Worm (Caenorhabditis elegans) whole organism, mixed stage, embryonic: ENCODE measurements around the gene cpna-5.

Source experiments
- blmp-1 ChIP-seq: fragments of 150-350 bp; optimal IDR thresholded peaks from 2 replicates; lab custom pipeline; 2014; ENCODE audit warnings: missing biosample characterization, missing genetic modification characterization
- drap-1 ChIP-seq: fragments of 200-800 bp; sonication (Bioruptor generic); optimal IDR thresholded peaks from 3 replicates; lab custom pipeline; 2018; ENCODE audit warnings: mild to moderate bottlenecking, missing genetic modification characterization, missing compliant biosample characterization
- nhr-237 ChIP-seq: fragments of 150-350 bp; optimal IDR thresholded peaks from 2 replicates; lab custom pipeline; 2014; ENCODE audit warnings: missing biosample characterization, missing genetic modification characterization
- nhr-28 ChIP-seq: fragments of 150-350 bp; optimal IDR thresholded peaks from 2 replicates; lab custom pipeline; 2014; ENCODE audit warnings: missing biosample characterization, missing genetic modification characterization
- nhr-76 ChIP-seq: sonication (generic microtip); optimal IDR thresholded peaks from 2 replicates; lab custom pipeline; 2017; ENCODE audit warnings: missing biosample characterization, missing genetic modification characterization
- pha-4 ChIP-seq: fragments of 150-350 bp; optimal IDR thresholded peaks from 2 replicates; lab custom pipeline; 2018; ENCODE audit warnings: missing biosample characterization, missing genetic modification reagents, missing genetic modification characterization
- unc-120 ChIP-seq: sonication (generic microtip); optimal IDR thresholded peaks from 2 replicates; lab custom pipeline; 2017; ENCODE audit warnings: missing genetic modification characterization, missing compliant biosample characterization; ENCODE audit not compliant: poor library complexity, severe bottlenecking
- unc-39 ChIP-seq: fragments of 150-350 bp; optimal IDR thresholded peaks from 2 replicates; lab custom pipeline; 2014; ENCODE audit warnings: missing biosample characterization, missing genetic modification characterization
- unc-62 ChIP-seq: fragments of 150-350 bp; optimal IDR thresholded peaks from 2 replicates; lab custom pipeline; 2014; ENCODE audit warnings: missing biosample characterization, missing genetic modification reagents, missing genetic modification characterization

DNA sequence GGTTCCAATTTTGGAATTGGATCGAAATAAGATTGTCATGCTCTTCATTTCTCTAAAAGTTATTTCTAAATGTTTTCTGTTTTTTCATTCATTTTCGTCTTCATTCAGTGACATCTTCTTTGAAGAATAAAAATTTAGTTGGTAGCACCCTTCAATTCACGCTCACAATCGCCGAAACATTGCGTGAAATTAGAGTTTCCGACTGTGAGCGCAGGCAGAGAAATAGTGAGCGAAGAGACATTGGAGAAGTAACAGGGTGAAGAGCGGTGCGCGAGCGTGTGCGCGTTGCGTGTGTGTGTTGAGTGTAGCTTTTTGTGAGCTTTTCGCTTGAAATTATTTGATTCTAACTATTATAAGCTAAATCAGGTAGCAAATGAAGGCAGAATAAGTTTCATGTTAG is 49.0 kb downstream of the cpna-5 start:
- no peak for TF ChIP-seq unc-62 (GFP tag; lab: Kevin White, UChicago)
- TF ChIP-seq blmp-1 (tag; lab: Kevin White, UChicago) = no peak
- TF ChIP-seq nhr-237 (tag; lab: Kevin White, UChicago) = no peak
- TF ChIP-seq nhr-76 = no peak
- no peak for TF ChIP-seq drap-1 (GFP tag; lab: Kevin White, UChicago)
- no peak for TF ChIP-seq pha-4 (tag; lab: Kevin White, UChicago)
- no peak for TF ChIP-seq unc-39
- no peak for TF ChIP-seq unc-120 (tag; lab: Kevin White, UChicago)
- TF ChIP-seq nhr-28 (tag; lab: Kevin White, UChicago) = no peak
